Fruit fly (Drosophila melanogaster): Measurements from ENCODE around the gene rost.

DNA sequence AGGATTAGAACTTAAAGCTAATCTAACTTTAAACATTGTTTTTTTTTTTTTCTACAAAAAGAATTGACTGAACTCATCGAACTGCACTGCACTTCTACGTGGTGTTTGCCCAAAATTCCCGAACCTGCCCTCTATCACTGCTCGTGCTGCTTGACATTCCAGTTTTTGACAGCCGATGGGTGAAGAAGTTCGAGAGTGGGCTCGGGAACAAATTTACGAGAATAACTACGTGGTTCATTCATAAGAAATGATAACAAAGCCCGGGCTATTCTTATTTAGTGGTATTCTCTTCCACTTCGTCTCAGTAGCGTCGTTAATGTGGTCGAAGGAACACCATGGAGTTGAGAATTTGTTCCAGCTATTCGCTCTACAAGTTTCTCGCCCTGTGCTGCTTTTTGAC lies 22.1 kb downstream of the rost start, which contains the start of gene CG18088:
- no peak for TF ChIP-seq CG8478 (optimal IDR thresholded peaks at IDR 0.05)
- TF ChIP-seq CTCF (optimal IDR thresholded peaks at IDR 0.05): no peak
